Worm (Caenorhabditis elegans) whole organism, L4 larva: Measurements from ENCODE around the gene F13H10.1.
"Not testable (repeated sequence)": the region's sequence is repeated elsewhere in the genome, so short reads cannot be mapped to it uniquely, and the experiment has no call there.

Source experiments
- F49E8.2 ChIP-seq: sonication (generic microtip); optimal IDR thresholded peaks from 2 replicates; lab custom pipeline; 2016; ENCODE audit warnings: missing compliant biosample characterization, mild to moderate bottlenecking, missing genetic modification characterization, borderline replicate concordance
- aha-1 ChIP-seq: fragments of 150-350 bp; peaks from one replicate; lab custom pipeline; 2014; ENCODE audit warnings: missing biosample characterization, missing genetic modification characterization
- aly-2 ChIP-seq: sonication (generic microtip); optimal IDR thresholded peaks from 2 replicates; lab custom pipeline; 2018; ENCODE audit warnings: missing biosample characterization, missing genetic modification characterization
- ceh-82 ChIP-seq: sonication (generic microtip); optimal IDR thresholded peaks from 2 replicates; lab custom pipeline; 2017; ENCODE audit warnings: missing biosample characterization, missing genetic modification characterization
- ctbp-1 ChIP-seq: fragments of 200-800 bp; sonication (Bioruptor generic); IDR thresholded peaks from 2 replicates; pipeline ENCODE4 v1.3.6; 2022; ENCODE audit warnings: missing genetic modification reagents, missing genetic modification characterization, missing compliant biosample characterization
- daf-8 ChIP-seq: fragments of 200-800 bp; sonication (Bioruptor generic); IDR thresholded peaks from 2 replicates; pipeline ENCODE4 v1.3.6; 2022; ENCODE audit warnings: missing genetic modification characterization, missing compliant biosample characterization
- dmd-6 ChIP-seq: fragments of 200-800 bp; sonication (Bioruptor generic); IDR thresholded peaks from 2 replicates; pipeline ENCODE4 v1.3.6; 2022; ENCODE audit warnings: missing genetic modification reagents, missing genetic modification characterization, missing compliant biosample characterization
- dve-1 ChIP-seq: sonication (generic microtip); optimal IDR thresholded peaks from 2 replicates; lab custom pipeline; 2017; ENCODE audit warnings: antibody characterized with exemption, mild to moderate bottlenecking, missing genetic modification characterization, missing compliant biosample characterization; ENCODE audit not compliant: insufficient read depth
- egl-27 ChIP-seq: sonication (generic microtip); optimal IDR thresholded peaks from 3 replicates; lab custom pipeline; 2017; ENCODE audit warnings: missing biosample characterization, missing genetic modification reagents, missing genetic modification characterization
- egl-43 ChIP-seq: fragments of 200-800 bp; sonication (Bioruptor generic); IDR thresholded peaks from 2 replicates; pipeline ENCODE4 v1.3.6; 2022; ENCODE audit warnings: missing genetic modification reagents, missing genetic modification characterization, missing compliant biosample characterization
- hif-1 ChIP-seq, 2 experiments: sonication (generic microtip); optimal IDR thresholded peaks; 2 replicates each; lab custom pipeline; 2016 to 2017; ENCODE audit warnings: missing compliant biosample characterization in 2 of 2, missing genetic modification characterization in 2 of 2, missing genetic modification reagents in 2 of 2, missing genotype in 2 of 2, mild to moderate bottlenecking in 1 of 2
- hlh-30 ChIP-seq: sonication (generic microtip); optimal IDR thresholded peaks from 2 replicates; lab custom pipeline; 2017; ENCODE audit warnings: antibody characterized with exemption, mild to moderate bottlenecking, missing genetic modification characterization, missing compliant biosample characterization; ENCODE audit not compliant: insufficient read depth
- hmg-1.1 ChIP-seq: fragments of 200-800 bp; sonication (Bioruptor generic); IDR thresholded peaks from 2 replicates; pipeline ENCODE4 v1.3.6; 2022; ENCODE audit warnings: missing genetic modification reagents, missing genetic modification characterization, missing compliant biosample characterization
- jun-1 ChIP-seq: fragments of 150-350 bp; optimal IDR thresholded peaks from 2 replicates; lab custom pipeline; 2014; ENCODE audit warnings: missing biosample characterization, missing genetic modification reagents, missing genetic modification characterization
- lsy-2 ChIP-seq, 2 experiments: fragments of 150-350 bp in 1 of 2; sonication (generic microtip) in 1 of 2; optimal IDR thresholded peaks; 2 replicates each; lab custom pipeline; 2014 to 2017; ENCODE audit warnings: missing biosample characterization in 2 of 2, missing genetic modification characterization in 2 of 2
- mdt-29 ChIP-seq: fragments of 200-800 bp; sonication (Bioruptor generic); IDR thresholded peaks from 2 replicates; pipeline ENCODE4 v1.3.6; 2022; ENCODE audit warnings: missing genetic modification reagents, missing genetic modification characterization, missing compliant biosample characterization
- mep-1 ChIP-seq: fragments of 150-350 bp; sonication (generic microtip); optimal IDR thresholded peaks from 3 replicates; lab custom pipeline; 2014; ENCODE audit warnings: missing biosample characterization, missing genetic modification characterization
- mes-2 ChIP-seq: sonication (generic microtip); optimal IDR thresholded peaks from 2 replicates; lab custom pipeline; 2016; ENCODE audit warnings: missing genotype, mild to moderate bottlenecking, missing genetic modification characterization, missing compliant biosample characterization; ENCODE audit not compliant: poor library complexity, severe bottlenecking
- nhr-102 ChIP-seq: sonication (generic microtip); optimal IDR thresholded peaks from 2 replicates; lab custom pipeline; 2016; ENCODE audit warnings: mild to moderate bottlenecking, missing genetic modification characterization, moderate library complexity, missing compliant biosample characterization
- nhr-11 ChIP-seq: fragments of 150-350 bp; optimal IDR thresholded peaks from 2 replicates; lab custom pipeline; 2014; ENCODE audit warnings: missing biosample characterization, missing genetic modification characterization
- nhr-28 ChIP-seq: fragments of 150-350 bp; optimal IDR thresholded peaks from 2 replicates; lab custom pipeline; 2014; ENCODE audit warnings: missing biosample characterization, missing genetic modification characterization
- nhr-76 ChIP-seq: fragments of 150-350 bp; optimal IDR thresholded peaks from 2 replicates; lab custom pipeline; 2014; ENCODE audit warnings: missing biosample characterization, missing genetic modification characterization
- pha-4 ChIP-seq, 2 experiments: fragments of 150-350 bp in 1 of 2; fragments of 200-800 bp in 1 of 2; sonication (Bioruptor generic) in 1 of 2; IDR thresholded peaks in 1 of 2; optimal IDR thresholded peaks in 1 of 2; 2 replicates each; pipeline versions ENCODE4 v1.3.6 to Lab custom; 2014 to 2022; ENCODE audit warnings: missing genetic modification characterization in 2 of 2, missing genetic modification reagents in 2 of 2, missing biosample characterization in 1 of 2, missing compliant biosample characterization in 1 of 2
- php-3 ChIP-seq: fragments of 200-800 bp; sonication (Bioruptor generic); IDR thresholded peaks from 2 replicates; pipeline ENCODE4 v1.3.6; 2022; ENCODE audit warnings: missing genetic modification reagents, missing genetic modification characterization, missing compliant biosample characterization
- skn-1 ChIP-seq: fragments of 150-350 bp; optimal IDR thresholded peaks from 2 replicates; lab custom pipeline; 2014; ENCODE audit warnings: missing biosample characterization, missing genetic modification characterization
- tra-1 ChIP-seq: fragments of 200-800 bp; sonication (Bioruptor generic); IDR thresholded peaks from 2 replicates; pipeline ENCODE4 v1.3.6; 2022; ENCODE audit warnings: missing genetic modification reagents, missing genetic modification characterization, missing compliant biosample characterization
- unc-130 ChIP-seq: sonication (generic microtip); optimal IDR thresholded peaks from 2 replicates; lab custom pipeline; 2016; ENCODE audit warnings: missing genetic modification reagents, missing genetic modification characterization, missing compliant biosample characterization
- unc-62 ChIP-seq, 3 experiments: fragments of 150-350 bp in 1 of 3; sonication (generic microtip); optimal IDR thresholded peaks in 2 of 3; peaks in 1 of 3; 1 replicate in 1 of 3; 2 replicates in 2 of 3; lab custom pipeline; 2014 to 2017; ENCODE audit warnings: missing biosample characterization in 3 of 3, missing genetic modification characterization in 3 of 3, missing genetic modification reagents in 3 of 3, missing genotype in 1 of 3
- zag-1 ChIP-seq: fragments of 150-350 bp; optimal IDR thresholded peaks from 2 replicates; lab custom pipeline; 2014; ENCODE audit warnings: missing biosample characterization, missing genetic modification characterization
- zip-11 ChIP-seq: fragments of 200-800 bp; sonication (Bioruptor generic); IDR thresholded peaks from 2 replicates; pipeline ENCODE4 v1.3.6; 2022; ENCODE audit warnings: missing genetic modification characterization, missing compliant biosample characterization
- zip-2 ChIP-seq: fragments of 150-350 bp; optimal IDR thresholded peaks from 2 replicates; lab custom pipeline; 2014; ENCODE audit warnings: missing biosample characterization, missing genetic modification characterization

Gene F13H10.1

DNA sequence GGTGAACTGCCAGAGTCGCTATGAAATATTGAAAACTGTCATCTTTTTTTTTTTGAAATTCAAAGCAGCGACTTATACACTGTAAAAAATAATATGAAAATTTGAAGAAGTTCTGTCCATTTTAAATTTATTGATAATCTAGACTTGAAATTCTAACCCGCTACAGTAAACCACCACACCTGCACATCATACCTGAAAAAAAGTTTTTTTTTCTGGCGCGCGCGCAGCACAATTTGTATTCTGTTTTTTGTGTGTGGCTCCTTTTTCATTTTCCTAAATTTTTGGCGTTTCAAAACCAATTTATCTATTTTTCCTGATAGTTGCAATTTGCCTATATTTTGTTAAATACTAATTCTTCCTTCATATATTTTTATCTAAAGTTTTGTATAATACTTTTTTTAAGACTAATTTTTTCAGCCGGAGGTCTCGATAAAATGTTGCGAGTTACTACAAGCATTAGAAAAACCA, 18.8 kb upstream of the F13H10.1 start, which contains the start of gene cyb-2.1:
cyb-2.1 (plus strand) TSS at position 418 of the 468 bp plus-strand sequence.
- TF ChIP-seq unc-130 (GFP tag; lab: Kevin White, UChicago) (peak; percentile 7), egl-43 (GFP tag; lab: Robert Waterston, UW) (no peak)

DNA sequence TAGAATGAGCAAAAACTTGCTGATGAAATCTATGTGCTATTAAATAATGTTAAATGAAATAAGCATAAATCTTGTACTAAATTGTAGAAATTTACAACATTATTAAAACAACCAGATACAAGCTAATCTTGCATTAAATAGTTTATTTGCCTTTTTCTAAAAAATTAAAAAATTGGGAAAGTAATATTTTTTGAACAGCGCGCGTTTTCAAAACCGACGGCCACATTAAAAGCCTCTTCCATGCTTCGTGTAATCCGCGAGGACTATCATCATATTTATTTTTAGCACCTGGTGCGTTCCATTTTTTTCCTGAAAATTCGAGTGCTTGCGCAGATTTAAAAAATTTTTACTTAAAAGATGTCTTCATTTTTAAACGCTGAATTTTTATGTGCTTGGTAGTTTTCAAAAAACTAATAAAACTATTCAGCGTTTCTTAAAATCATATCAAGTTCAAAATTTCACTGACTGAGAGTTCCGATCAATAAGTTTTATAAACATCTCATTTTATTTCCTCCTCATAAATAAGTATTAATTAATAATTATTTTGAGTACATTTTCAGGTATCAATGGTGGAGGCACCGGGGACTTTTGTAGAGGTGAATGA, 16.9 kb upstream of the F13H10.1 start, which contains the start of gene Y43E12A.3:
Y43E12A.3 (plus strand) TSS at position 554 of the 604 bp plus-strand sequence.
- not testable (repeated sequence) for TF ChIP-seq zip-2 (tag; lab: Kevin White, UChicago); daf-8 (GFP tag; lab: Robert Waterston, UW); tra-1 (GFP tag; lab: Robert Waterston, UW)
- TF ChIP-seq, all 104 proteins: peak for 0; not testable (repeated sequence) for 104

DNA sequence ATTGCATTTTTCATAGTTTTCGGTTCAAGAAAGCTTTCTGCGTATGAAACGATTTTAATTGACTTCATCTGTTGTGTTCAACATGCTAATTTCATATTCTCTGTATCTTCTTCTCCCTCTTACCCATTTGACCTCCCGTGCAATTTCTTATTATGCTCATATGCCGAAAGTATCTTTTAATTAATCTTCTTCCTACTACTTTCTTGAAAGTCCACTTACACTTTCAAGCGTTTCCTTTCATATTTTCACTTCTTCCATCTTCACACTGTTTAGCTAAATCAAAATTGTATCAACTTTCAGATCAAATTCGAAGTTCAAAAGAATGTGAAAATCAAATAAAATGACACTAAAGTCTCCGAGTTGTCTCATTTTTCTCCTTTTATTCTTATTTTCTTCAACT, 13.7 kb upstream of the F13H10.1 start, which contains the start of gene F13H10.5:
F13H10.5 (plus strand) TSS at position 301 of the 400 bp plus-strand sequence.
- TF ChIP-seq hif-1 (tag; optimal IDR thresholded peaks at IDR 0.05; lab: Kevin White, UChicago) (no peak), aly-2 (no peak), nhr-76 (no peak), unc-130 (GFP tag; lab: Kevin White, UChicago) (no peak), aha-1 (no peak), skn-1 (tag; lab: Kevin White, UChicago) (no peak), ceh-82 (tag; lab: Kevin White, UChicago) (no peak), mdt-29 (no peak)

DNA sequence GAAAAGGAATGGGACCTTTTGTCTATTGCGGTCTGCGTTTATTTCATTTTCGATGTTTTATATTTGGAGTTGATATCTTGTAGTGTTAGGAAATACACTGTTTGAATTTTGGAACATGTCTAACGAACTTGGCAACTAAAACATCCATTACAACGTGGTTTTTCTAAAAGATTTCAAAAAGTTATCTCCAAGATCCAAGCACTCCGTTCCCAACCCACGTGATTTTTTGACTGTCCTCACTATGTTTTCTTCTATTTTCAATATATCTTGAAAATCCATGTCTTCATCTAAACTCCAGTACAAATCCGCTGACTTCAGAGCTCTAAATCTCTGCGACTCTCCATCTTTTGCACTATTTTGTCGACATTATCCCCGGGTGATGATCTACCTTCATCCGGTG, 2.8 kb upstream of the F13H10.1 start, which contains the start of gene F13H10.9:
F13H10.9 (plus strand) TSS at position 301 of the 400 bp plus-strand sequence.
- TF ChIP-seq mes-2 (tag; lab: Kevin White, UChicago) (no peak), jun-1 (no peak), nhr-102 (tag; lab: Kevin White, UChicago) (no peak), ctbp-1 (GFP tag; lab: Robert Waterston, UW) (no peak)

DNA sequence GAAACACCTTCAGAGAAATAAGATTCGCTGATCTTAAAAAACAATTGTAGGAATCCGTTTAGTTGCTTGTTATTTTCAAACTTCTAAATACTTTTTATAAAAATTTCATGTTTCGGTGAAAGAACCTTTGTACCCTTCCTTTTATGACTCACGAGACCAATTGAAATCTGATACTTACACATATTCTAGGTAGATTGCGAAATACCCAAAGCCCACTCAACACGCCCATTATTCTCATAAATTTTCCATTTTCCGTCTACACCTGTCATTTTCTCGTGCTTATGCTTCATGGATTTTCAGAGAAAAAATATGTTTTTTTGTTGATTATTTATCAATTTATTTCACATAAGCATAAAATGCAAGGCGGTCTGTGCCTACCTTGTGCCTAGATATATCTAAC, 2.0 kb downstream of the F13H10.1 start:
- TF ChIP-seq nhr-11 (tag; lab: Kevin White, UChicago): peak; percentile 76
- no peak for TF ChIP-seq nhr-102 (tag; lab: Kevin White, UChicago)
- peak in 1 of 2 experiments; percentile 3 for TF ChIP-seq lsy-2 (tag; optimal IDR thresholded peaks at IDR 0.05; lab: Kevin White, UChicago)

DNA sequence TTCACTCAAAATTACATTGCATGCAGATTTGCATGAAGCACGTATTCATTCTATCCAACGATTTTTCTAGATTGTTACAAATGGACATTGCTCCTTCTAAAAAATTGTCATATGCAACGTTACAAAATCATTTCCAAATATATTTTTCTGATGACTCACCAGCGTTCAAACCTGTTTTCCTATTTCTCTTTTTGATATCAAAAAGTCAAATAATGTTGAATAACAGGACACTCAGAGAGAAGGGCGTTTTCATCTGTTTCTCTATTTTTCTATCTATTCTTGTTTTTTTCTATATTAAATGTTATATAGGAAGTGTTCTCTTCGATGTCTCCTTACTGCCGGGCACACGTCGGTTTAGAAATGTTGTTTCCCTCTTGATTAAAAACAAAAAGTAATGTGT, 2.5 kb downstream of the F13H10.1 start:
- TF ChIP-seq egl-27 (tag; lab: Kevin White, UChicago) (no peak), zag-1 (tag; lab: Kevin White, UChicago) (no peak), nhr-28 (tag; lab: Kevin White, UChicago) (peak; percentile 18), php-3 (GFP tag; lab: Robert Waterston, UW) (no peak), unc-62 (GFP tag; optimal IDR thresholded peaks at IDR 0.05 in 1 of 2; lab: Kevin White, UChicago) (peak in 1 of 2 experiments; percentile 66), unc-62 (tag; optimal IDR thresholded peaks at IDR 0.05; lab: Kevin White, UChicago) (no peak), dve-1 (peak; percentile 48)

DNA sequence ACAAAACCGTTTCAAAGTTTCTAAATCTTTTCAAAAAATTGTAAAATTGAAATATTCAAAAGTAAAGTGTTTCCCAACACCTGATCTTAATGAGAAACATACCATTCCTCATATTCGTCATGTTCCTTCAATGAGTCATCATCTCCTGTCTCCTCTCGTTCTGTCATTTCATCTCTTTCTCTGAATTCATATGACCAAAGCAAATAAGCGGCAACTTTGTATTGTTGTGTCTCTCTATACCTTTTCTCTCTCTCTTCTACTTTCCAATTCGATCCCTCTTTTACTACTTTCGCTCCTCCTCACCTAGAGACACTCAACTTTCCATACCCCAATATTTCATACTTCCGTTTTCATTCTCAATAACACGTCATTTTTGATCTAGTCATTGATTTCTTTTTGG, 3.9 kb downstream of the F13H10.1 start:
- TF ChIP-seq hlh-30 (tag; lab: Kevin White, UChicago) (peak; percentile 70), dve-1 (peak; percentile 29), pha-4 (GFP tag; IDR thresholded peaks at IDR 0.05; lab: Robert Waterston, UW) (no peak), pha-4 (tag; optimal IDR thresholded peaks at IDR 0.05; lab: Kevin White, UChicago) (peak; percentile 15), F49E8.2 (tag; lab: Kevin White, UChicago) (no peak), ceh-82 (tag; lab: Kevin White, UChicago) (no peak), hmg-1.1 (GFP tag; lab: Robert Waterston, UW) (0 out of 2 replicates have a peak, but pooled peaks have one; percentile 38), zip-2 (tag; lab: Kevin White, UChicago) (no peak), nhr-76 (no peak), aha-1 (no peak), zip-11 (GFP tag; lab: Robert Waterston, UW) (no peak), nhr-28 (tag; lab: Kevin White, UChicago) (peak; percentile 29), dmd-6 (peak; percentile 18; the same call in 1 of the 2 replicates), mep-1 (tag; lab: Kevin White, UChicago) (peak; percentile 14)
